Worm (Caenorhabditis elegans): ENCODE data around the gene C55A6.3.

DNA sequence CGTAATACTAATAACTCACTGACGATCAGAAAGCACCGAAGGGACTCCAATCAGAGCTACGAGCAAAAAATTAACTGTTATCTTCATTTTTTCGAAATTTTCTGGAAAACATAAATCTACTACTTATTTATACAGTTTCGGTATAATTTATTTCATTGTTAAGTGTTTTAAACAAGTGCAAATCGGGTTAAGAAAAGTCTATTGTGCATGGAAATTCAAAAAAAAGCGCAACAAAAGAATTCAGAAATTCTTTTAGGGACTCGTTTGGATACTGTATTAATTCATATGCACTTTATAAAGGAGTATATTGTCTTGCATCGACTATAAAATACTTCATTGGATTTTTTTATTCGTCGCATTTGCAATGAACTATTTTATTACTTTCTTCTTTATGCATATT, 41.1 kb downstream of the C55A6.3 start, which contains the start of the genes nas-20 and nas-21:
- TF ChIP-seq flt-1 (GFP tag; IDR thresholded peaks at IDR 0.05) (no peak), tab-1 (GFP tag; IDR thresholded peaks at IDR 0.05) (no peak), klf-2 (GFP tag; conservative IDR thresholded peaks at IDR 0.05) (no peak), ztf-23 (GFP tag; IDR thresholded peaks at IDR 0.05) (no peak), ztf-29 (GFP tag; IDR thresholded peaks at IDR 0.05) (no peak), cog-1 (tag; optimal IDR thresholded peaks at IDR 0.05) (no peak), T22C8.4 (GFP tag; IDR thresholded peaks at IDR 0.05) (no peak), ref-1 (GFP tag; conservative IDR thresholded peaks at IDR 0.05) (no peak)
